Worm (Caenorhabditis elegans): ENCODE results near the gene sra-8.

ce11 chrII:9497309-9497708 lies 40.2 kb upstream of the sra-8 start:
- TF ChIP-seq dao-5 (tag; optimal IDR thresholded peaks at IDR 0.05), result no peak
- no peak for TF ChIP-seq him-1 (tag; optimal IDR thresholded peaks at IDR 0.05)
- no peak for TF ChIP-seq W03F9.2 (tag; optimal IDR thresholded peaks at IDR 0.05)

Data from whole organism, L4/young adult.